Fruit fly (Drosophila melanogaster) whole organism, wandering third instar larva: ENCODE data around the gene Rph.

Experiments
- Abd-B ChIP-seq: fragments of >200 bp; optimal IDR thresholded peaks from 2 replicates; lab custom pipeline; 2017; ENCODE audit warnings: missing biosample characterization, missing genetic modification characterization
- CG32264 ChIP-seq: fragments of 200-800 bp; sonication (Bioruptor generic); optimal IDR thresholded peaks from 2 replicates; lab custom pipeline; 2016; ENCODE audit warnings: missing biosample characterization, missing genetic modification characterization
- CG9705 ChIP-seq: fragments of 200-800 bp; sonication (Bioruptor generic); optimal IDR thresholded peaks from 2 replicates; lab custom pipeline; 2018; ENCODE audit warnings: missing biosample characterization, mild to moderate bottlenecking, missing genetic modification characterization
- CrebA ChIP-seq: fragments of 200-800 bp; sonication (Bioruptor generic); optimal IDR thresholded peaks from 2 replicates; lab custom pipeline; 2016; ENCODE audit warnings: missing biosample characterization, mild to moderate bottlenecking, missing genetic modification characterization, borderline replicate concordance
- Dfd ChIP-seq: fragments of >200 bp; optimal IDR thresholded peaks from 2 replicates; lab custom pipeline; 2017; ENCODE audit warnings: missing biosample characterization, missing genetic modification characterization
- Dif ChIP-seq: fragments of 200-275, 200-300 bp; sonication (Bioruptor generic); optimal IDR thresholded peaks from 2 replicates; lab custom pipeline; 2018; ENCODE audit warnings: missing biosample characterization, missing genetic modification characterization; ENCODE audit not compliant: partially characterized antibody
- GATAd ChIP-seq: sonication (Bioruptor generic); optimal IDR thresholded peaks from 2 replicates; lab custom pipeline; 2016; ENCODE audit warnings: missing biosample characterization, missing genetic modification characterization
- HLH106 ChIP-seq: fragments of 200-800 bp; optimal IDR thresholded peaks from 3 replicates; lab custom pipeline; 2019; ENCODE audit warnings: missing biosample characterization, mild to moderate bottlenecking, missing genetic modification characterization, moderate library complexity
- Hnf4 ChIP-seq: fragments of 200-800 bp; sonication (Bioruptor generic); optimal IDR thresholded peaks from 2 replicates; lab custom pipeline; 2016; ENCODE audit warnings: missing biosample characterization, mild to moderate bottlenecking, missing genetic modification characterization
- Hr78 ChIP-seq: fragments of >200 bp; optimal IDR thresholded peaks from 2 replicates; lab custom pipeline; 2017; ENCODE audit warnings: missing biosample characterization, missing genetic modification characterization
- Hr83 ChIP-seq: fragments of 200-300 bp; sonication (Bioruptor generic); optimal IDR thresholded peaks from 2 replicates; lab custom pipeline; 2016; ENCODE audit warnings: missing biosample characterization, mild to moderate bottlenecking, missing genetic modification characterization, moderate library complexity; ENCODE audit not compliant: poor library complexity, severe bottlenecking
- Jra ChIP-seq: sonication (Bioruptor generic); optimal IDR thresholded peaks from 2 replicates; lab custom pipeline; 2016; ENCODE audit warnings: missing biosample characterization, missing genetic modification characterization
- Mio ChIP-seq: sonication (Bioruptor generic); optimal IDR thresholded peaks from 2 replicates; lab custom pipeline; 2016; ENCODE audit warnings: missing biosample characterization, missing genetic modification characterization
- Myc ChIP-seq: fragments of >200 bp; optimal IDR thresholded peaks from 2 replicates; lab custom pipeline; 2017
- N ChIP-seq: fragments of >200 bp; optimal IDR thresholded peaks from 2 replicates; lab custom pipeline; 2018; ENCODE audit warnings: missing biosample characterization, missing external identifiers, missing genetic modification characterization
- OdsH ChIP-seq: fragments of 200-800 bp; sonication (Bioruptor generic); optimal IDR thresholded peaks from 2 replicates; lab custom pipeline; 2016; ENCODE audit warnings: missing biosample characterization, mild to moderate bottlenecking, missing genetic modification characterization
- Rel ChIP-seq, 2 experiments: fragments of 200-800 bp; sonication (Bioruptor generic) in 1 of 2; optimal IDR thresholded peaks; 2 replicates in 1 of 2; 3 replicates in 1 of 2; lab custom pipeline; 2016 to 2019; ENCODE audit warnings: mild to moderate bottlenecking in 2 of 2, missing biosample characterization in 2 of 2, missing genetic modification characterization in 2 of 2, moderate library complexity in 1 of 2
- Sp1 ChIP-seq: fragments of 200-800 bp; sonication (Bioruptor generic); optimal IDR thresholded peaks from 3 replicates; lab custom pipeline; 2019; ENCODE audit warnings: missing biosample characterization, mild to moderate bottlenecking, missing genetic modification characterization, moderate library complexity
- Vsx2 ChIP-seq: fragments of 200-300, 225-300 bp; sonication (Bioruptor generic); optimal IDR thresholded peaks from 2 replicates; lab custom pipeline; 2018; ENCODE audit warnings: missing biosample characterization, missing genetic modification characterization; ENCODE audit not compliant: partially characterized antibody
- br ChIP-seq: fragments of 200-800 bp; sonication (Bioruptor generic); optimal IDR thresholded peaks from 2 replicates; lab custom pipeline; 2016; ENCODE audit warnings: missing biosample characterization, missing genetic modification characterization
- brk ChIP-seq: fragments of 200-800 bp; sonication (Bioruptor generic); optimal IDR thresholded peaks from 2 replicates; lab custom pipeline; 2016; ENCODE audit warnings: missing biosample characterization, mild to moderate bottlenecking, missing genetic modification characterization
- dl ChIP-seq, 2 experiments: fragments of 175-275, 200-275 bp in 1 of 2; fragments of 200-275 bp in 1 of 2; sonication (Bioruptor generic); optimal IDR thresholded peaks; lab custom pipeline; 2018; ENCODE audit warnings: mild to moderate bottlenecking in 2 of 2, missing biosample characterization in 2 of 2, missing genetic modification characterization in 2 of 2, moderate library complexity in 2 of 2; ENCODE audit not compliant: partially characterized antibody in 2 of 2, insufficient read depth in 1 of 2
- dmrt93B ChIP-seq: fragments of 200-800 bp; sonication (Bioruptor generic); optimal IDR thresholded peaks from 2 replicates; lab custom pipeline; 2018; ENCODE audit warnings: missing biosample characterization, mild to moderate bottlenecking, missing genetic modification characterization
- dsf ChIP-seq: sonication (Bioruptor generic); optimal IDR thresholded peaks from 2 replicates; lab custom pipeline; 2016; ENCODE audit warnings: missing biosample characterization, missing genetic modification characterization, borderline replicate concordance
- ey ChIP-seq: fragments of 200-800 bp; sonication (Bioruptor generic); optimal IDR thresholded peaks from 2 replicates; lab custom pipeline; 2016; ENCODE audit warnings: missing biosample characterization, missing genetic modification characterization
- foxo ChIP-seq, 2 experiments: fragments of 200-800 bp; sonication (Bioruptor generic); optimal IDR thresholded peaks; 2 replicates in 1 of 2; 3 replicates in 1 of 2; lab custom pipeline; 2016 to 2017; ENCODE audit warnings: missing biosample characterization in 2 of 2, missing genetic modification characterization in 2 of 2
- fru ChIP-seq: fragments of 200-800 bp; sonication (Bioruptor generic); optimal IDR thresholded peaks from 3 replicates; lab custom pipeline; 2016; ENCODE audit warnings: missing biosample characterization, mild to moderate bottlenecking, missing genetic modification characterization
- h ChIP-seq: fragments of 200-800 bp; sonication (Bioruptor generic); optimal IDR thresholded peaks from 3 replicates; lab custom pipeline; 2016; ENCODE audit warnings: missing biosample characterization, mild to moderate bottlenecking, missing genetic modification characterization
- jim ChIP-seq: fragments of 175-275, 200-325 bp; sonication (Bioruptor generic); optimal IDR thresholded peaks from 2 replicates; lab custom pipeline; 2016; ENCODE audit warnings: missing biosample characterization, mild to moderate bottlenecking, missing genetic modification characterization
- lola ChIP-seq: fragments of >200 bp; optimal IDR thresholded peaks from 2 replicates; lab custom pipeline; 2017; ENCODE audit warnings: missing biosample characterization, missing genetic modification characterization
- pan ChIP-seq: fragments of >200 bp; optimal IDR thresholded peaks from 2 replicates; lab custom pipeline; 2017
- psq ChIP-seq: fragments of 200-800 bp; sonication (Bioruptor generic); optimal IDR thresholded peaks from 3 replicates; lab custom pipeline; 2017; ENCODE audit warnings: missing biosample characterization, mild to moderate bottlenecking, missing genetic modification characterization, moderate library complexity
- rgr ChIP-seq: fragments of 200-800 bp; sonication (Bioruptor generic); optimal IDR thresholded peaks from 3 replicates; lab custom pipeline; 2016; ENCODE audit warnings: missing biosample characterization, mild to moderate bottlenecking, missing genetic modification characterization
- sage ChIP-seq: fragments of 200-800 bp; sonication (Bioruptor generic); optimal IDR thresholded peaks from 2 replicates; lab custom pipeline; 2016; ENCODE audit warnings: missing biosample characterization, mild to moderate bottlenecking, missing genetic modification characterization
- sv ChIP-seq: fragments of 200-800 bp; sonication (Bioruptor generic); optimal IDR thresholded peaks from 3 replicates; lab custom pipeline; 2016; ENCODE audit warnings: missing biosample characterization, missing genetic modification characterization
- tai ChIP-seq: sonication (Bioruptor generic); optimal IDR thresholded peaks from 2 replicates; lab custom pipeline; 2016; ENCODE audit warnings: missing biosample characterization, missing genetic modification characterization
- usp ChIP-seq: fragments of >200 bp; optimal IDR thresholded peaks from 2 replicates; lab custom pipeline; 2017; ENCODE audit warnings: missing biosample characterization, missing genetic modification characterization
- woc ChIP-seq: sonication (Bioruptor generic); optimal IDR thresholded peaks from 2 replicates; lab custom pipeline; 2016; ENCODE audit warnings: missing biosample characterization, mild to moderate bottlenecking, missing genetic modification characterization

Gene Rph

DNA sequence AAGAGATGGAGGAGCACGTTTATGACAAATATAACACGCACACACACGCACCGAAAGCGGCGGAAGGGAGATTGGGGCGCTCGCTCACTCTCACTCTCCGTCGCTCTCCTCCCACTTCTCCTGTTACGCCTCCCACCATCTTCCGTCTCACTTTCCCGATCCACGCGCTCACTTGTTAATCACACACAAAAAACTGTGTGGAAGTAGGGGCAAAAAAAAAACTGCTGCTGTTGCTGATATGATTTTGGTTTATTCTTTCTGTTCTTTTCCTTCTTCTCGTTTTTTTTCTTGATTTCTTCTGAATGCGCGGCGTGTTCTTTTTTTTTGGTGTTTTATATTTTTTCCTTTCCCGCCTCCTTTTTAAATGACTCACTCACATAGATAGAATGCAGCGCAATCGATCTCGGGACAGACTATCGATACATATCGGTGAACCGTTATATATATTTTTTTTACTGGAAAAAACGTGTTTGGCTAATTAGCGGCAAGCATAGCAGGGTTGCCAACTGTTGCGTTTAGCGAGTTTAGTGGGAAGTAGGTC lies 48.3 kb upstream of the Rph start (continued):
- TF ChIP-seq brk (no peak), dmrt93B (GFP tag; lab: Kevin White, UChicago) (peak; percentile 17), Dfd (GFP tag; lab: Kevin White, UChicago) (no peak)

DNA sequence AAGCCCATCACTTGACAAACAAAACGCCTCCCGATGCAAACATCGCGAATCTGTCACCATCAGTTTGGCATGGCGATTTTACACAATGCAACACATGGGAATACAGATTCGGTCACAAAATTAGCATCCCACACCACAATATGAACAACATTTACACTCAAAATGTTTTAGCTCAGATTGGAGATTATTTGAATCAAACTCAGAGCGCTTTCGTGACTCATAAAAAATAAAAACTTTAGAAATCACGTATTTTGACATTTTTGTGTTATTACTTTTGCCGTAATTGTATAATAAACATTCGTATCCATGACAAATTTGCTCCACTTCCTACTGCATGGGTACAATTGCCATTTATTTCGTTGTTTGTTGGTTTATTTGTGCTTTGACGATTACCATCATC lies 46.6 kb upstream of the Rph start:
- no peak for TF ChIP-seq Hnf4 (GFP tag; lab: Kevin White, UChicago)
- TF ChIP-seq h (GFP tag; lab: Kevin White, UChicago): peak; percentile 2
- TF ChIP-seq foxo (GFP tag; optimal IDR thresholded peaks at IDR 0.05; lab: Kevin White, UChicago): peak in 1 of 2 experiments; percentile 27
- peak; percentile 1 for TF ChIP-seq fru (GFP tag; lab: Kevin White, UChicago)
- peak; percentile 14 for TF ChIP-seq rgr

DNA sequence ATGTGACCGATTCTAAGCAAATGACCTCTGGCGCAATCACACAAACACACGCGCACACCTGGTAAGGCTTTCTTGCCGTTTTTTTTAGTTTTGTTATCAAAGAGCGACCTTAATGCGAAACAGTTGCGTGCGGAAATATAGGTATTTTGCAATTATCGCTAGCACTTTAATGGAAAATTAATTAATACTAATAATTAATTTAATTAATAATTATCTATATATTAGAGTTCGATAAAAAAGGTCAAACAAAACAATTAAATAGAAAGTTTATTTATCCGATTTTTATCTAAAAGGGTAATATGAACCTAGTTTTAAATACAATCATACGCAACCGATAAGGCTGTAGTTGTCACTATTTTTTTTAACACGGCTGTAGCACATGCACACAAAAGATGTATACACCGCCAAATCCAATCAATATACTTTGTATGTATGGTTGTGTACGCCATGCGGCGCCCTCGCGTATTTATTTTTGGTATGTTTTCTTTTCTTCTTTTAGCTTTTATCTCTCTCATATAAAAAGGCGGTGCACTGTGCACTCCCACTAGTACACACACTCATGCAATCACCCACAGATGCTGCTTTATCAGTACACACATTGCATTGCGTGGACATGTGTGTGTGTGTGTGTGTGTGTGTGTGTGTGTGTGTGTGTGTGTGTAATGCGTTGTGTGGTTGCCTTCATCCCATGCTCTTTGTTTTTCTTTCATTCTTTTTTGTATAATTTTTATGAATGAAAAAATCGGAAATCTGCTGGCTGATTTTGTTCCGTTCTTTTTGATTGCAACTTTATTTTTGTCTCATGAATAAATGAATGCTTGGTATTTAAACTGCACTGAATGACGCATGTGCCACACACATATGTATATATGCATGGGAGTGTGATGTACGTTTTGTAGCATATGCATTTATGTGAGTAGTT lies 45.3 kb upstream of the Rph start:
- TF ChIP-seq pan (lab: Kevin White, UChicago) (no peak), Myc (lab: Kevin White, UChicago) (no peak), Abd-B (GFP tag; lab: Kevin White, UChicago) (no peak), CG32264 (no peak), lola (GFP tag; lab: Kevin White, UChicago) (no peak), sv (GFP tag; lab: Kevin White, UChicago) (no peak), dsf (GFP tag; lab: Kevin White, UChicago) (no peak), woc (GFP tag; lab: Kevin White, UChicago) (peak; percentile 28), CrebA (no peak), Dfd (GFP tag; lab: Kevin White, UChicago) (no peak), Hnf4 (GFP tag; lab: Kevin White, UChicago) (no peak), Sp1 (peak; percentile 65), Rel (GFP tag; optimal IDR thresholded peaks at IDR 0.05; lab: Kevin White, UChicago) (no peak), Rel (tag; optimal IDR thresholded peaks at IDR 0.05; lab: Kevin White, UChicago) (peak; percentile 24), Mio (no peak), jim (GFP tag; lab: Kevin White, UChicago) (no peak), OdsH (GFP tag; lab: Kevin White, UChicago) (peak; percentile 21), Dif (GFP tag; lab: Kevin White, UChicago) (no peak), sage (peak; percentile 18), ey (GFP tag; lab: Kevin White, UChicago) (peak; percentile 13), rgr (peak; percentile 39), brk (no peak), fru (GFP tag; lab: Kevin White, UChicago) (peak; percentile 19), HLH106 (tag; lab: Kevin White, UChicago) (peak; percentile 66), N (GFP tag; lab: Kevin White, UChicago) (no peak), CG9705 (GFP tag; lab: Kevin White, UChicago) (no peak), Hr83 (no peak), psq (GFP tag; lab: Kevin White, UChicago) (peak; percentile 65), tai (GFP tag; lab: Kevin White, UChicago) (no peak), h (GFP tag; lab: Kevin White, UChicago) (peak; percentile 25), dl (GFP tag; optimal IDR thresholded peaks at IDR 0.05; lab: Kevin White, UChicago; ENCODE audit: insufficient read depth in 1 of 2, partially characterized antibody in 2 of 2) (no peak), Jra (no peak), dmrt93B (GFP tag; lab: Kevin White, UChicago) (peak; percentile 39), GATAd (GFP tag; lab: Kevin White, UChicago) (no peak), br (GFP tag; lab: Kevin White, UChicago) (no peak), usp (no peak), Hr78 (GFP tag; lab: Kevin White, UChicago) (no peak), Vsx2 (GFP tag; lab: Kevin White, UChicago) (no peak), foxo (GFP tag; optimal IDR thresholded peaks at IDR 0.05; lab: Kevin White, UChicago) (peak in 1 of 2 experiments; percentile 61)
